Worm (Caenorhabditis elegans) whole organism, L4 larva: Measurements from ENCODE around the gene B0334.20.

Experiments
- D1046.2 ChIP-seq: fragments of 200-800 bp; sonication (Bioruptor generic); IDR thresholded peaks from 2 replicates; pipeline ENCODE4 v1.3.6; 2022; ENCODE audit warnings: missing genetic modification characterization, missing compliant biosample characterization
- F10B5.3 ChIP-seq: sonication (generic microtip); optimal IDR thresholded peaks from 2 replicates; lab custom pipeline; 2016; ENCODE audit warnings: mild to moderate bottlenecking, missing genetic modification characterization, missing compliant biosample characterization
- F37D6.2 ChIP-seq: sonication (generic microtip); optimal IDR thresholded peaks from 2 replicates; lab custom pipeline; 2016; ENCODE audit warnings: mild to moderate bottlenecking, missing genetic modification characterization, missing compliant biosample characterization
- T20F7.1 ChIP-seq: fragments of 200-800 bp; sonication (Bioruptor generic); optimal IDR thresholded peaks from 2 replicates; lab custom pipeline; 2018; ENCODE audit warnings: mild to moderate bottlenecking, missing genetic modification characterization, missing compliant biosample characterization
- ZK337.2 ChIP-seq: fragments of 200-800 bp; sonication (Bioruptor generic); IDR thresholded peaks from 2 replicates; pipeline ENCODE4 v1.3.6; 2022; ENCODE audit warnings: missing genetic modification reagents, missing genetic modification characterization, missing compliant biosample characterization
- aha-1 ChIP-seq: fragments of 150-350 bp; peaks from one replicate; lab custom pipeline; 2014; ENCODE audit warnings: missing biosample characterization, missing genetic modification characterization
- ceh-20 ChIP-seq: fragments of 200-800 bp; sonication (Bioruptor generic); IDR thresholded peaks from 2 replicates; pipeline ENCODE4 v1.3.6; 2022; ENCODE audit warnings: missing genetic modification reagents, missing genetic modification characterization, missing compliant biosample characterization
- ceh-28 ChIP-seq: fragments of 150-350 bp; optimal IDR thresholded peaks from 2 replicates; lab custom pipeline; 2014; ENCODE audit warnings: missing biosample characterization, missing genetic modification reagents, missing genetic modification characterization
- ceh-32 ChIP-seq: sonication (generic microtip); optimal IDR thresholded peaks from 2 replicates; lab custom pipeline; 2016; ENCODE audit warnings: mild to moderate bottlenecking, missing genetic modification characterization, missing compliant biosample characterization; ENCODE audit not compliant: poor library complexity
- cey-2 ChIP-seq: sonication (generic microtip); optimal IDR thresholded peaks from 3 replicates; lab custom pipeline; 2017; ENCODE audit warnings: missing genetic modification characterization, mild to moderate bottlenecking, missing compliant biosample characterization, antibody characterized with exemption, borderline replicate concordance; ENCODE audit not compliant: insufficient read depth
- daf-16 ChIP-seq, 3 experiments: sonication (generic microtip); optimal IDR thresholded peaks; 2 replicates each; lab custom pipeline; 2016 to 2017; ENCODE audit warnings: missing genetic modification characterization in 3 of 3, missing genetic modification reagents in 3 of 3, mild to moderate bottlenecking in 2 of 3, missing compliant biosample characterization in 2 of 3, missing biosample characterization in 1 of 3, moderate library complexity in 1 of 3
- daf-8 ChIP-seq: fragments of 200-800 bp; sonication (Bioruptor generic); IDR thresholded peaks from 2 replicates; pipeline ENCODE4 v1.3.6; 2022; ENCODE audit warnings: missing genetic modification characterization, missing compliant biosample characterization
- dmd-6 ChIP-seq: fragments of 200-800 bp; sonication (Bioruptor generic); IDR thresholded peaks from 2 replicates; pipeline ENCODE4 v1.3.6; 2022; ENCODE audit warnings: missing genetic modification reagents, missing genetic modification characterization, missing compliant biosample characterization
- dmd-9 ChIP-seq: fragments of 200-800 bp; sonication (Bioruptor generic); IDR thresholded peaks from 2 replicates; pipeline ENCODE4 v1.3.6; 2022; ENCODE audit warnings: missing genetic modification reagents, missing genetic modification characterization, missing compliant biosample characterization
- duxl-1 ChIP-seq: sonication (generic microtip); optimal IDR thresholded peaks from 2 replicates; lab custom pipeline; 2016; ENCODE audit warnings: mild to moderate bottlenecking, missing genetic modification characterization, moderate library complexity, missing compliant biosample characterization; ENCODE audit not compliant: poor library complexity
- egl-27 ChIP-seq: sonication (generic microtip); optimal IDR thresholded peaks from 3 replicates; lab custom pipeline; 2017; ENCODE audit warnings: missing biosample characterization, missing genetic modification reagents, missing genetic modification characterization
- fkh-10 ChIP-seq: fragments of 150-350 bp; optimal IDR thresholded peaks from 2 replicates; lab custom pipeline; 2014; ENCODE audit warnings: missing biosample characterization, missing genetic modification reagents, missing genetic modification characterization
- fos-1 ChIP-seq: fragments of 150-350 bp; optimal IDR thresholded peaks from 2 replicates; lab custom pipeline; 2014; ENCODE audit warnings: missing biosample characterization, missing genetic modification characterization
- gei-8 ChIP-seq: fragments of 200-800 bp; sonication (Bioruptor generic); optimal IDR thresholded peaks from 2 replicates; lab custom pipeline; 2018; ENCODE audit warnings: mild to moderate bottlenecking, missing genetic modification characterization, missing compliant biosample characterization
- hlh-11 ChIP-seq: fragments of 200-800 bp; sonication (Bioruptor generic); optimal IDR thresholded peaks from 2 replicates; lab custom pipeline; 2018; ENCODE audit warnings: mild to moderate bottlenecking, missing genetic modification characterization, missing compliant biosample characterization
- hmg-1.1 ChIP-seq: fragments of 200-800 bp; sonication (Bioruptor generic); IDR thresholded peaks from 2 replicates; pipeline ENCODE4 v1.3.6; 2022; ENCODE audit warnings: missing genetic modification reagents, missing genetic modification characterization, missing compliant biosample characterization
- lim-7 ChIP-seq: fragments of 200-800 bp; sonication (Bioruptor generic); IDR thresholded peaks from 2 replicates; pipeline ENCODE4 v1.3.6; 2022; ENCODE audit warnings: missing genetic modification characterization, missing compliant biosample characterization
- lin-1 ChIP-seq: fragments of 200-800 bp; sonication (Bioruptor generic); IDR thresholded peaks from 2 replicates; pipeline ENCODE4 v1.3.6; 2022; ENCODE audit warnings: missing genetic modification reagents, missing genetic modification characterization, missing compliant biosample characterization
- lin-15B ChIP-seq: fragments of 150-350 bp; sonication (generic microtip); optimal IDR thresholded peaks from 3 replicates; lab custom pipeline; 2014; ENCODE audit warnings: missing biosample characterization, missing genetic modification characterization
- lin-29 ChIP-seq: fragments of 200-800 bp; sonication (Bioruptor generic); IDR thresholded peaks from 2 replicates; pipeline ENCODE4 v1.3.6; 2022; ENCODE audit warnings: missing genetic modification reagents, missing genetic modification characterization, missing compliant biosample characterization
- lin-38 ChIP-seq: fragments of 200-800 bp; sonication (Bioruptor generic); IDR thresholded peaks from 2 replicates; pipeline ENCODE4 v1.3.6; 2022; ENCODE audit warnings: missing genetic modification reagents, missing genetic modification characterization, missing compliant biosample characterization
- lin-39 ChIP-seq: fragments of 150-350 bp; optimal IDR thresholded peaks from 2 replicates; lab custom pipeline; 2014; ENCODE audit warnings: missing biosample characterization, missing genetic modification reagents, missing genetic modification characterization
- lsy-2 ChIP-seq, 2 experiments: fragments of 150-350 bp in 1 of 2; sonication (generic microtip) in 1 of 2; optimal IDR thresholded peaks; 2 replicates each; lab custom pipeline; 2014 to 2017; ENCODE audit warnings: missing biosample characterization in 2 of 2, missing genetic modification characterization in 2 of 2
- madf-5 ChIP-seq, 2 experiments: fragments of 200-800 bp; sonication (Bioruptor generic); IDR thresholded peaks; 2 replicates each; pipeline ENCODE4 v1.3.6; 2022; ENCODE audit warnings: missing compliant biosample characterization in 2 of 2, missing genetic modification characterization in 2 of 2
- mdt-29 ChIP-seq: fragments of 200-800 bp; sonication (Bioruptor generic); IDR thresholded peaks from 2 replicates; pipeline ENCODE4 v1.3.6; 2022; ENCODE audit warnings: missing genetic modification reagents, missing genetic modification characterization, missing compliant biosample characterization
- mes-2 ChIP-seq: sonication (generic microtip); optimal IDR thresholded peaks from 2 replicates; lab custom pipeline; 2016; ENCODE audit warnings: missing genotype, mild to moderate bottlenecking, missing genetic modification characterization, missing compliant biosample characterization; ENCODE audit not compliant: poor library complexity, severe bottlenecking
- nhr-11 ChIP-seq: fragments of 150-350 bp; optimal IDR thresholded peaks from 2 replicates; lab custom pipeline; 2014; ENCODE audit warnings: missing biosample characterization, missing genetic modification characterization
- nhr-237 ChIP-seq: sonication (generic microtip); optimal IDR thresholded peaks from 2 replicates; lab custom pipeline; 2017; ENCODE audit warnings: missing biosample characterization, missing genetic modification characterization
- nhr-25 ChIP-seq: sonication (generic microtip); optimal IDR thresholded peaks from 2 replicates; lab custom pipeline; 2017; ENCODE audit warnings: missing genetic modification characterization, mild to moderate bottlenecking, missing compliant biosample characterization, antibody characterized with exemption, moderate library complexity, borderline replicate concordance; ENCODE audit not compliant: insufficient read depth
- nhr-28 ChIP-seq: fragments of 150-350 bp; optimal IDR thresholded peaks from 2 replicates; lab custom pipeline; 2014; ENCODE audit warnings: missing biosample characterization, missing genetic modification characterization
- nhr-42 ChIP-seq: fragments of 200-800 bp; sonication (Bioruptor generic); IDR thresholded peaks from 2 replicates; pipeline ENCODE4 v1.3.6; 2022; ENCODE audit warnings: missing genetic modification characterization, missing compliant biosample characterization
- nhr-77 ChIP-seq: fragments of 150-350 bp; optimal IDR thresholded peaks from 2 replicates; lab custom pipeline; 2014; ENCODE audit warnings: missing biosample characterization, missing genetic modification characterization
- php-3 ChIP-seq: fragments of 200-800 bp; sonication (Bioruptor generic); IDR thresholded peaks from 2 replicates; pipeline ENCODE4 v1.3.6; 2022; ENCODE audit warnings: missing genetic modification reagents, missing genetic modification characterization, missing compliant biosample characterization
- pqm-1 ChIP-seq: sonication (generic microtip); optimal IDR thresholded peaks from 2 replicates; lab custom pipeline; 2017; ENCODE audit warnings: missing biosample characterization, missing genetic modification characterization
- rbr-2 ChIP-seq: sonication (generic microtip); optimal IDR thresholded peaks from 2 replicates; lab custom pipeline; 2016; ENCODE audit warnings: missing genotype, missing genetic modification characterization, missing compliant biosample characterization
- set-16 ChIP-seq: fragments of 200-800 bp; sonication (Bioruptor generic); IDR thresholded peaks from 2 replicates; pipeline ENCODE4 v1.3.6; 2022; ENCODE audit warnings: missing genetic modification reagents, missing genetic modification characterization, missing compliant biosample characterization
- spr-3 ChIP-seq: fragments of 200-800 bp; sonication (Bioruptor generic); optimal IDR thresholded peaks from 2 replicates; lab custom pipeline; 2018; ENCODE audit warnings: mild to moderate bottlenecking, missing genetic modification characterization, missing compliant biosample characterization
- tag-97 ChIP-seq: fragments of 200-800 bp; sonication (Bioruptor generic); IDR thresholded peaks from 2 replicates; pipeline ENCODE4 v1.3.6; 2022; ENCODE audit warnings: missing genetic modification characterization, missing compliant biosample characterization
- unc-130 ChIP-seq: sonication (generic microtip); optimal IDR thresholded peaks from 2 replicates; lab custom pipeline; 2016; ENCODE audit warnings: missing genetic modification reagents, missing genetic modification characterization, missing compliant biosample characterization
- zip-11 ChIP-seq: fragments of 200-800 bp; sonication (Bioruptor generic); IDR thresholded peaks from 2 replicates; pipeline ENCODE4 v1.3.6; 2022; ENCODE audit warnings: missing genetic modification characterization, missing compliant biosample characterization
- zip-2 ChIP-seq: fragments of 150-350 bp; optimal IDR thresholded peaks from 2 replicates; lab custom pipeline; 2014; ENCODE audit warnings: missing biosample characterization, missing genetic modification characterization
- ztf-7 ChIP-seq: fragments of 150-350 bp; optimal IDR thresholded peaks from 2 replicates; lab custom pipeline; 2014; ENCODE audit warnings: missing biosample characterization, missing genetic modification characterization

B0334.20 gene

DNA sequence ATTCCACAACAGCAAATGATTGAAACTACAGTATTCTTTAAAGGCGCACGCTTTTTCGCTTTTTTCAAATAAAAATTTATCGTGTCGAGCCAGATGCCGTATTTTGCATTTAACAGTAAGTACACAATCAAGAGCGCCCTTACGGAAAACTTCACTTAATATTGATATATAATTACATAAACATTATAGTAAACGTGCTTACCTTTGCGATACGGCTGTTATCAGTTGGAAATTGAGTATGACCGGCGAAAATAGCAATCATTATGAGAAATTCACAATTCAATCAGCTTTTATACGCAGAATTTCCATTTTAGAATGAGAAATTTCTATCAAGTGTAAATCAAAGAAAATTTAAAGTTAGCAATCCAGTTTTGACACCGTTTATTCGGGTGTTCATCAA is at the start of gene B0334.20:
B0334.20 (minus strand) TSS at position 262 of the 400 bp plus-strand sequence.
- TF ChIP-seq ztf-7 (tag; lab: Kevin White, UChicago) = no peak
- no peak for TF ChIP-seq nhr-25 (tag; lab: Kevin White, UChicago)
- TF ChIP-seq hmg-1.1 = no peak
- TF ChIP-seq mes-2 (tag; lab: Kevin White, UChicago) = no peak
- no peak for TF ChIP-seq daf-16 (GFP tag; optimal IDR thresholded peaks at IDR 0.05; lab: Kevin White, UChicago)
- TF ChIP-seq daf-16 (tag; optimal IDR thresholded peaks at IDR 0.05; lab: Kevin White, UChicago) = peak; percentile 62
- TF ChIP-seq php-3 (GFP tag; lab: Robert Waterston, UW) = peak; percentile 42; the same call in 1 of the 2 replicates
- TF ChIP-seq nhr-28 (tag; lab: Kevin White, UChicago) = peak; percentile 81
- TF ChIP-seq pqm-1 = peak; percentile 46
- TF ChIP-seq nhr-42 = no peak
- TF ChIP-seq, all 104 proteins: peak for 4

DNA sequence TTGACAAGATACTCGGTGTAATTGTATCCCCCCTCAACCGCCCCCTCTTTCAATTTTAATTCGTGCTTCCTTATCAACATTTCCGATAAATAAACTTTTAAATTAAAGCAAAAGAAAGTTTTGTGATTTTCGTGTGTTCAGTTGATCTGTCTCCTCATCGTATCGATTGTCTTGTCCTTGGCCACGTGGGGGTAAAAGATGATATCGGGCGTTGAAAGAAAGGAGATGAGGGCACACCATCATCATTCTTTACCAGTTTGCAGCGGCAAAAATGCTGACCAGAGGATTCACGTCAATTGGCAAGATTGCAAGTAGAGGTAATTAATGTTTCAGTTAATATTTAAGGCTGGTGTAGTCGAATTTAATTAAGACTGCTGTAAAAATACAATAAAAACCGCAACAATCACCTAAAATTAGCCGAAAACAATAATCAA is 47.0 kb upstream of the B0334.20 start, which contains the start of gene F54D5.7:
F54D5.7 (plus strand) TSS at position 264 of the 434 bp plus-strand sequence.
- TF ChIP-seq zip-2 (tag; lab: Kevin White, UChicago) = peak; percentile 33
- peak; percentile 65; the same call in 1 of the 2 replicates for TF ChIP-seq mdt-29 (GFP tag; lab: Robert Waterston, UW)
- no peak for TF ChIP-seq unc-130
- TF ChIP-seq nhr-237 = no peak
- no peak for TF ChIP-seq daf-8 (GFP tag; lab: Robert Waterston, UW)
- no peak for TF ChIP-seq tag-97 (GFP tag; lab: Robert Waterston, UW)
- no peak for TF ChIP-seq ceh-32 (tag; lab: Kevin White, UChicago)
- TF ChIP-seq egl-27 = no peak
- TF ChIP-seq nhr-11 = no peak
- peak; percentile 3 to 76 for TF ChIP-seq lsy-2 (tag; optimal IDR thresholded peaks at IDR 0.05; lab: Kevin White, UChicago)
- TF ChIP-seq dmd-6 = peak; percentile 55
- TF ChIP-seq nhr-25 (tag; lab: Kevin White, UChicago) = peak; percentile 43
- no peak for TF ChIP-seq ceh-20 (GFP tag; lab: Robert Waterston, UW)
- peak; percentile 49; the same call in 1 of the 2 replicates for TF ChIP-seq hmg-1.1
- TF ChIP-seq mes-2 (tag; lab: Kevin White, UChicago) = no peak
- peak; percentile 81 for TF ChIP-seq lin-38 (GFP tag; lab: Robert Waterston, UW)
- TF ChIP-seq cey-2 (tag; lab: Kevin White, UChicago) = no peak
- TF ChIP-seq duxl-1 = no peak
- TF ChIP-seq rbr-2 (tag; lab: Kevin White, UChicago) = peak; percentile 28
- no peak for TF ChIP-seq D1046.2 (GFP tag; lab: Robert Waterston, UW)
- no peak for TF ChIP-seq lin-29
- peak; percentile 34 for TF ChIP-seq ceh-28 (tag; lab: Kevin White, UChicago)
- peak; percentile 12 for TF ChIP-seq gei-8 (GFP tag; lab: Kevin White, UChicago)
- TF ChIP-seq pqm-1 = peak; percentile 2
- TF ChIP-seq T20F7.1 (GFP tag; lab: Kevin White, UChicago) = peak; percentile 75
- peak; percentile 32; the same call in 1 of the 2 replicates for TF ChIP-seq lin-1
- TF ChIP-seq lin-39 = no peak
- peak; percentile 56 for TF ChIP-seq spr-3 (GFP tag; lab: Kevin White, UChicago)
- TF ChIP-seq hlh-11 (tag; lab: Kevin White, UChicago) = peak; percentile 76
- TF ChIP-seq F37D6.2 (tag; lab: Kevin White, UChicago) = no peak
- TF ChIP-seq aha-1 (tag; lab: Kevin White, UChicago) = peak; percentile 97
- TF ChIP-seq fos-1 (tag; lab: Kevin White, UChicago) = no peak
- no peak for TF ChIP-seq dmd-9 (GFP tag; lab: Robert Waterston, UW)
- TF ChIP-seq fkh-10 (GFP tag; lab: Kevin White, UChicago) = no peak
- TF ChIP-seq madf-5 (GFP tag; IDR thresholded peaks at IDR 0.05; lab: Robert Waterston, UW) = 0 out of 4 replicates have a peak, but pooled peaks of 1 of the 2 experiments have one; percentile 7
- peak; percentile 68; the same call in 1 of the 2 replicates for TF ChIP-seq nhr-42
- no peak for TF ChIP-seq ZK337.2 (GFP tag; lab: Robert Waterston, UW)
- TF ChIP-seq zip-11 (GFP tag; lab: Robert Waterston, UW) = no peak
- TF ChIP-seq F10B5.3 (tag; lab: Kevin White, UChicago) = no peak
- no peak for TF ChIP-seq set-16 (GFP tag; lab: Robert Waterston, UW)
- TF ChIP-seq lin-15B = no peak
- no peak for TF ChIP-seq nhr-77 (tag; lab: Kevin White, UChicago)
- TF ChIP-seq lim-7 (GFP tag; lab: Robert Waterston, UW) = peak; percentile 77
